Fruit fly (Drosophila melanogaster): Measurements from ENCODE around the gene CG45263.

The CG45263 gene

DNA sequence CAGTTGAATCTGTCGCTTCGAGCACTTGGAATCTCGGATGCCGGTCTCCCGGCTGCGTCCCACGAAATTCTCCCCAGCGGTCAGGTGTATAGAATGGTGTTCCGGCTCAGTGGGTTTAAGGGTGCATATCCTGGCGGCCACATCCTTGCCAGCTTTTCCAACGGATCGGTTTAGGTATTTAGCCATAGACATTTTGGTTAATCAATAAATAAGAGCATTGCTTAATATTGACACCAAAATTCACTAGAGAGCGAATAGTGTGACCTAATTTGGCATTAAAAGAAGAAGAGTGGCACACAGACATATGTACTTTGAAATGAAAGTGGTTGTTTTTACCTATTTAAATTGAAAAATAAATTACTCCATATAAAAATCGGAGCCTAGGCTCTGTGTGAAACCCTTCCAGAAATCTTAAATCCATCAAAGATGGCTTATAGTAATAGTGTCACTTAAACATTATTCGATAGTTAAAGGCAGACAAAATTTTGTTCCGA lies 134.1 kb downstream of the CG45263 start, which contains the start of the genes PNKP and COX7AL (continued):
- TF ChIP-seq CG15696 (tag; optimal IDR thresholded peaks at IDR 0.05) (no peak), CG9797 (GFP tag; optimal IDR thresholded peaks at IDR 0.05) (peak; percentile 21), Vsx1 (GFP tag; optimal IDR thresholded peaks at IDR 0.05) (no peak), dimm (GFP tag; IDR thresholded peaks at IDR 0.05) (no peak), ssp (GFP tag; IDR thresholded peaks at IDR 0.05) (no peak), CG11695 (GFP tag; IDR thresholded peaks at IDR 0.05) (no peak), gfzf (GFP tag; optimal IDR thresholded peaks at IDR 0.05) (peak; percentile 60), tio (GFP tag; optimal IDR thresholded peaks at IDR 0.05) (no peak), maf-S (GFP tag; optimal IDR thresholded peaks at IDR 0.05) (no peak), CG5180 (GFP tag; optimal IDR thresholded peaks at IDR 0.05) (no peak), schlank (tag; optimal IDR thresholded peaks at IDR 0.05) (no peak), tap (tag; optimal IDR thresholded peaks at IDR 0.05) (no peak), knrl (GFP tag; IDR thresholded peaks at IDR 0.05; ENCODE audit: partially characterized antibody) (0 out of 3 replicates have a peak, but pooled peaks have one; percentile 27), CoRest (tag; optimal IDR thresholded peaks at IDR 0.05) (no peak), BEAF-32 (GFP tag; optimal IDR thresholded peaks at IDR 0.05) (peak; percentile 33), Eip74EF (GFP tag; optimal IDR thresholded peaks at IDR 0.05) (no peak), Ets97D (GFP tag; optimal IDR thresholded peaks at IDR 0.05) (no peak), ac (GFP tag; optimal IDR thresholded peaks at IDR 0.05) (no peak), CG10366 (GFP tag; IDR thresholded peaks at IDR 0.05) (no peak), Lim3 (GFP tag; IDR thresholded peaks at IDR 0.05) (no peak), Scr (GFP tag; IDR thresholded peaks at IDR 0.05; ENCODE audit: partially characterized antibody) (peak; percentile 46; the same call in 1 of the 2 replicates), wor (GFP tag; IDR thresholded peaks at IDR 0.05) (no peak), org-1 (GFP tag; optimal IDR thresholded peaks at IDR 0.05) (no peak), Hr39 (optimal IDR thresholded peaks at IDR 0.05) (no peak), Ets65A (GFP tag) (no peak), jing (GFP tag; optimal IDR thresholded peaks at IDR 0.05) (no peak), Doc2 (GFP tag; IDR thresholded peaks at IDR 0.05) (no peak), stc (GFP tag; IDR thresholded peaks at IDR 0.05) (no peak), CG17612 (GFP tag; IDR thresholded peaks at IDR 0.05) (no peak), CTCF (GFP tag; optimal IDR thresholded peaks at IDR 0.05) (no peak), CG12769 (tag; optimal IDR thresholded peaks at IDR 0.05) (no peak), HLH54F (GFP tag; optimal IDR thresholded peaks at IDR 0.05) (no peak), CG17359 (tag; optimal IDR thresholded peaks at IDR 0.05) (no peak), Max (GFP tag; optimal IDR thresholded peaks at IDR 0.05) (no peak), Side (GFP tag; optimal IDR thresholded peaks at IDR 0.05) (no peak), pzg (GFP tag; optimal IDR thresholded peaks at IDR 0.05) (peak; percentile 37), Blimp-1 (GFP tag; optimal IDR thresholded peaks at IDR 0.05) (no peak), CG10462 (GFP tag; optimal IDR thresholded peaks at IDR 0.05) (no peak), HmgD (GFP tag; optimal IDR thresholded peaks at IDR 0.05) (no peak), CG6689 (GFP tag; IDR thresholded peaks at IDR 0.05) (no peak), chm (GFP tag; IDR thresholded peaks at IDR 0.05) (no peak), CG14667 (GFP tag; IDR thresholded peaks at IDR 0.05) (no peak), CG2678 (tag; optimal IDR thresholded peaks at IDR 0.05) (no peak), Jarid2 (GFP tag; optimal IDR thresholded peaks at IDR 0.05) (no peak), Mes4 (GFP tag; optimal IDR thresholded peaks at IDR 0.05) (no peak), CG17829 (tag; optimal IDR thresholded peaks at IDR 0.05) (no peak), Dref (GFP tag; IDR thresholded peaks at IDR 0.05) (peak; percentile 32; the same call in 1 of the 2 replicates), Pdp1 (GFP tag; optimal IDR thresholded peaks at IDR 0.05) (peak in 1 of 2 experiments; percentile 20), run (tag; optimal IDR thresholded peaks at IDR 0.05) (no peak), CG14050 (GFP tag; IDR thresholded peaks at IDR 0.05) (no peak), CG12942 (GFP tag; optimal IDR thresholded peaks at IDR 0.05) (no peak), Hey (tag; optimal IDR thresholded peaks at IDR 0.05) (no peak)

Measured in whole organism, embryonic.